Worm (Caenorhabditis elegans) whole organism, late embryonic: Measurements from ENCODE around the gene M03A1.3.

ENCODE experiments used
- ahr-1 ChIP-seq: sonication (generic microtip); optimal IDR thresholded peaks from 2 replicates; lab custom pipeline; 2016; ENCODE audit warnings: missing genetic modification characterization, missing compliant biosample characterization
- ceh-18 ChIP-seq: sonication (generic microtip); optimal IDR thresholded peaks from 2 replicates; lab custom pipeline; 2016; ENCODE audit warnings: missing genetic modification characterization, missing compliant biosample characterization
- ceh-19 ChIP-seq: fragments of 200-800 bp; sonication (Bioruptor generic); optimal IDR thresholded peaks from 2 replicates; lab custom pipeline; 2018; ENCODE audit warnings: mild to moderate bottlenecking, missing genetic modification characterization, missing compliant biosample characterization
- ceh-34 ChIP-seq: sonication (generic microtip); optimal IDR thresholded peaks from 2 replicates; lab custom pipeline; 2016; ENCODE audit warnings: mild to moderate bottlenecking, missing genetic modification characterization, missing compliant biosample characterization
- ceh-45 ChIP-seq: fragments of 200-800 bp; sonication (Bioruptor generic); IDR thresholded peaks from 2 replicates; pipeline ENCODE4 v1.3.6; 2022; ENCODE audit warnings: missing genetic modification reagents, missing genetic modification characterization, missing compliant biosample characterization
- elt-2 ChIP-seq: sonication (generic microtip); optimal IDR thresholded peaks from 2 replicates; lab custom pipeline; 2016; ENCODE audit warnings: missing genetic modification reagents, missing genetic modification characterization, missing compliant biosample characterization
- eyg-1 ChIP-seq: sonication (generic microtip); optimal IDR thresholded peaks from 2 replicates; lab custom pipeline; 2016; ENCODE audit warnings: missing genotype, missing genetic modification characterization, missing compliant biosample characterization
- gmeb-2 ChIP-seq: sonication (generic microtip); optimal IDR thresholded peaks from 2 replicates; lab custom pipeline; 2016; ENCODE audit warnings: missing genetic modification characterization, inconsistent platforms, missing compliant biosample characterization
- madf-2 ChIP-seq: sonication (generic microtip); optimal IDR thresholded peaks from 2 replicates; lab custom pipeline; 2017; ENCODE audit warnings: missing genetic modification characterization, missing compliant biosample characterization
- pros-1 ChIP-seq: fragments of 150-350 bp; optimal IDR thresholded peaks from 2 replicates; lab custom pipeline; 2014; ENCODE audit warnings: missing biosample characterization, missing genetic modification reagents, missing genetic modification characterization
- sox-4 ChIP-seq: sonication (generic microtip); optimal IDR thresholded peaks from 2 replicates; lab custom pipeline; 2017; ENCODE audit warnings: mild to moderate bottlenecking, missing genetic modification characterization, inconsistent platforms, missing compliant biosample characterization
- unc-42 ChIP-seq: sonication (generic microtip); optimal IDR thresholded peaks from 2 replicates; lab custom pipeline; 2016; ENCODE audit warnings: missing genotype, missing genetic modification characterization, missing compliant biosample characterization

Gene M03A1.3

DNA sequence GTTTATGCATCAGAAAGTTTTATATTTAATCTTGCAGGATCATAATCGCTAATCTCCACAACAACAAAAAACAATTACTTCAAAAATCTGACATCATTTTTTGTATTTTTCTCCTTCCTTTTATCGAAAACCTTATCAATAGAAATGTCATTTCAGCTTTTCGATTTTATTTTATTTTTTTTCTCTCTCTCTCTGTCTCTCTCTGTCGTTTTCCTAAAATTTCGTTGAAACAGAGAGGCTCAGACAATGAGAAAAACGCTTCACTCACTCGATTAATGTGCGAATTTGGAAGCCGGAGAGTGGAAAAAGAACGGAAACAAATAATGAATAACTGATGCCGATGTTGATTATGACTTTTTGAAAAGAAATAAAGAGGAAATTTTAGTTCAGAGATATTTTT is 46.6 kb downstream of the M03A1.3 start:
- TF ChIP-seq ceh-19 (GFP tag; lab: Kevin White, UChicago) (no peak), gmeb-2 (tag; lab: Kevin White, UChicago) (no peak), elt-2 (tag; lab: Kevin White, UChicago) (peak; percentile 6), ceh-45 (GFP tag; lab: Robert Waterston, UW) (no peak), pros-1 (no peak), unc-42 (tag; lab: Kevin White, UChicago) (no peak)

- no peak for TF ChIP-seq sox-4 (tag; lab: Kevin White, UChicago)
- no peak for TF ChIP-seq ahr-1
- no peak for TF ChIP-seq madf-2 (tag; lab: Kevin White, UChicago)
Measured at ce11 chrII:4604680-4605079, 47.1 kb downstream of the M03A1.3 start.

DNA sequence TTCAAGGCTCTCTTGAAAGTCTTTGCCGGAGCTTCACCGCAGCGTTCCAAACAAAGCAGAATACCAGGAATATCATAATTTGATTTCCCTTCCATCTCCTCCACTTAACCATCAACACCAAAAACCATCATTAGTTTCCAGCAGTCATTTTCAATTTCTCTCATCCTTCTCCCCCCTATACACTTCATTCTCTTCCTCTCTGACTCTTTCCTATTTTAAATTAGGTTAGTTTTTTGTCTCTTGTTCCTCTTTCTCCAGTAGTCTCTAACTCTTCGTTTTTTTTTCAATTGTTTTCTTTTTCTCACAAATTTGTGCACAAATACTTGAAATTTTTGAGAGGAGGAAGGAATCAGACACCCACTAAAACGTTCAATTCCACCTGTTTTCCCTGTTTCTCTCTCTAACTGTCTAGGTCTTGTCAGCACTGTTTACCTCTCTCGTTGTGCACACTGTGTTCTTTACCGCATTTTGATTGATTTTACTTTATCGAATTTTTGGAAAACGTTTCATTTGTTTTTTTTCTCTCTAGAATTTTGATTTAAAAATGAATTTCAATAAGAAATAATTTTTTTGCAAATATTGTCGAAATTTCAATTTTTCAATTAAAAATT is 49.2 kb downstream of the M03A1.3 start:
- peak; percentile 69 for TF ChIP-seq unc-42 (tag; lab: Kevin White, UChicago)
- TF ChIP-seq eyg-1 (tag; lab: Kevin White, UChicago): no peak
- no peak for TF ChIP-seq ceh-34 (tag; lab: Kevin White, UChicago)

- no peak for TF ChIP-seq ceh-18 (tag; lab: Kevin White, UChicago)
- TF ChIP-seq, all 69 proteins: peak for 0
Measured at ce11 chrII:4608073-4608472, 50.5 kb downstream of the M03A1.3 start, which contains the start of gene F35D11.3. Gene F35D11.3, plus strand, starts transcription at chrII:4608372.
